Fruit fly (Drosophila melanogaster) whole organism, embryonic: ENCODE measurements around the gene PGRP-LE.

Experiments
- Antp ChIP-seq: fragments of 200-800 bp; sonication (Bioruptor generic); optimal IDR thresholded peaks from 3 replicates; lab custom pipeline; 2016; ENCODE audit warnings: missing biosample characterization, missing genetic modification characterization
- BtbVII ChIP-seq: fragments of 200-800 bp; sonication (Bioruptor generic); optimal IDR thresholded peaks from 3 replicates; lab custom pipeline; 2017; ENCODE audit warnings: missing biosample characterization, mild to moderate bottlenecking, missing genetic modification characterization
- CG10959 ChIP-seq: fragments of 200-800 bp; sonication (Bioruptor generic); IDR thresholded peaks from 2 replicates; pipeline ENCODE4 v1.3.6; 2022; ENCODE audit warnings: missing biosample characterization, missing genetic modification characterization
- CG11093 ChIP-seq: fragments of 200-800 bp; sonication (Bioruptor generic); IDR thresholded peaks from 3 replicates; pipeline ENCODE4 v1.3.6; 2022; ENCODE audit warnings: missing biosample characterization, missing genetic modification characterization
- CG12659 ChIP-seq: fragments of 200-800 bp; sonication (Bioruptor generic); optimal IDR thresholded peaks from 3 replicates; lab custom pipeline; 2017; ENCODE audit warnings: mild to moderate bottlenecking, missing biosample characterization, missing genetic modification reagents, missing genetic modification characterization
- CG13894 ChIP-seq: fragments of 200-800 bp; sonication (Bioruptor generic); optimal IDR thresholded peaks from 3 replicates; lab custom pipeline; 2018; ENCODE audit warnings: missing biosample characterization, mild to moderate bottlenecking, missing genetic modification characterization, moderate library complexity
- CG14014 ChIP-seq: fragments of 200-800 bp; sonication (Bioruptor generic); IDR thresholded peaks from 2 replicates; pipeline ENCODE4 v1.3.6; 2022; ENCODE audit warnings: missing biosample characterization, missing genetic modification characterization
- CG15514 ChIP-seq: fragments of 200-800 bp; sonication (Bioruptor generic); optimal IDR thresholded peaks from 3 replicates; lab custom pipeline; 2017; ENCODE audit warnings: missing biosample characterization, missing genetic modification characterization, mild to moderate bottlenecking, moderate library complexity, missing genetic modification reagents
- CG16863 ChIP-seq: fragments of 200-800 bp; sonication (Bioruptor generic); optimal IDR thresholded peaks from 3 replicates; lab custom pipeline; 2016; ENCODE audit warnings: missing biosample characterization, missing genetic modification characterization
- CG17359 ChIP-seq: fragments of 200-800 bp; sonication (Bioruptor generic); optimal IDR thresholded peaks from 3 replicates; lab custom pipeline; 2018; ENCODE audit warnings: missing biosample characterization, mild to moderate bottlenecking, missing genetic modification characterization, moderate library complexity
- CG18011 ChIP-seq: fragments of 200-800 bp; sonication (Bioruptor generic); optimal IDR thresholded peaks from 2 replicates; lab custom pipeline; 2017; ENCODE audit warnings: missing biosample characterization, missing genetic modification characterization, mild to moderate bottlenecking, moderate library complexity, missing genotype
- CG3065 ChIP-seq: fragments of 200-800 bp; sonication (Bioruptor generic); optimal IDR thresholded peaks from 2 replicates; lab custom pipeline; 2016; ENCODE audit warnings: missing biosample characterization, missing genetic modification characterization
- CG3281 ChIP-seq: fragments of 200-800 bp; sonication (Bioruptor generic); optimal IDR thresholded peaks from 3 replicates; lab custom pipeline; 2017; ENCODE audit warnings: missing biosample characterization, mild to moderate bottlenecking, missing genetic modification characterization
- CG4328 ChIP-seq: fragments of 200-800 bp; sonication (Bioruptor generic); optimal IDR thresholded peaks from 3 replicates; lab custom pipeline; 2017; ENCODE audit warnings: missing biosample characterization, missing genetic modification reagents, missing genetic modification characterization
- CG4424 ChIP-seq: fragments of 200-800 bp; sonication (Bioruptor generic); optimal IDR thresholded peaks from 3 replicates; lab custom pipeline; 2016; ENCODE audit warnings: missing biosample characterization, missing genetic modification characterization
- CG5245 ChIP-seq: fragments of 200-800 bp; sonication (Bioruptor generic); optimal IDR thresholded peaks from 3 replicates; lab custom pipeline; 2016; ENCODE audit warnings: missing biosample characterization, missing genetic modification characterization
- CG6765 ChIP-seq: fragments of 200-800 bp; sonication (Bioruptor generic); optimal IDR thresholded peaks from 3 replicates; lab custom pipeline; 2017; ENCODE audit warnings: missing biosample characterization, mild to moderate bottlenecking, missing genetic modification characterization
- CG7556 ChIP-seq: fragments of 200-800 bp; sonication (Bioruptor generic); optimal IDR thresholded peaks from 2 replicates; lab custom pipeline; 2017; ENCODE audit warnings: missing biosample characterization, mild to moderate bottlenecking, missing genetic modification characterization
- CG8281 ChIP-seq: fragments of 200-800 bp; sonication (Bioruptor generic); optimal IDR thresholded peaks from 2 replicates; lab custom pipeline; 2018; ENCODE audit warnings: missing biosample characterization, mild to moderate bottlenecking, missing genetic modification characterization, moderate library complexity
- CG8359 ChIP-seq: fragments of 200-800 bp; sonication (Bioruptor generic); optimal IDR thresholded peaks from 2 replicates; lab custom pipeline; 2017; ENCODE audit warnings: missing biosample characterization, mild to moderate bottlenecking, missing genetic modification characterization, borderline replicate concordance
- CrebB ChIP-seq: fragments of 200-800 bp; sonication (Bioruptor generic); optimal IDR thresholded peaks from 3 replicates; lab custom pipeline; 2018; ENCODE audit warnings: missing biosample characterization, mild to moderate bottlenecking, missing genetic modification characterization
- Deaf1 ChIP-seq: fragments of 200-800 bp; optimal IDR thresholded peaks from 3 replicates; lab custom pipeline; 2019; ENCODE audit warnings: missing biosample characterization, mild to moderate bottlenecking, missing genetic modification characterization, moderate library complexity
- Dip3 ChIP-seq: fragments of 200-800 bp; sonication (Bioruptor generic); optimal IDR thresholded peaks from 3 replicates; lab custom pipeline; 2016; ENCODE audit warnings: missing biosample characterization, missing genetic modification characterization
- Eip74EF ChIP-seq, 2 experiments: fragments of 200-800 bp in 1 of 2; fragments of >200 bp in 1 of 2; sonication (Bioruptor generic) in 1 of 2; optimal IDR thresholded peaks; 2 replicates each; lab custom pipeline; 2017 to 2019; ENCODE audit warnings: missing biosample characterization in 2 of 2, missing genetic modification characterization in 2 of 2, mild to moderate bottlenecking in 1 of 2, moderate library complexity in 1 of 2
- HLH3B ChIP-seq: fragments of 200-800 bp; sonication (Bioruptor generic); IDR thresholded peaks from 2 replicates; pipeline ENCODE4 v1.3.6; 2022; ENCODE audit warnings: missing biosample characterization, missing genetic modification characterization
- MTF-1 ChIP-seq: fragments of 200-800 bp; sonication (Bioruptor generic); optimal IDR thresholded peaks from 2 replicates; lab custom pipeline; 2018; ENCODE audit warnings: missing biosample characterization, mild to moderate bottlenecking, missing genetic modification characterization, borderline replicate concordance
- Sin3A ChIP-seq: fragments of >200 bp; optimal IDR thresholded peaks from 2 replicates; lab custom pipeline; 2018
- ac ChIP-seq: fragments of 200-800 bp; sonication (Bioruptor generic); optimal IDR thresholded peaks from 3 replicates; lab custom pipeline; 2017; ENCODE audit warnings: missing biosample characterization, mild to moderate bottlenecking, missing genetic modification characterization
- amos ChIP-seq: fragments of 200-800 bp; sonication (Bioruptor generic); IDR thresholded peaks from 2 replicates; pipeline ENCODE4 v1.3.6; 2022; ENCODE audit warnings: missing biosample characterization, missing genetic modification characterization; ENCODE audit not compliant: partially characterized antibody
- bowl ChIP-seq: fragments of 200-800 bp; sonication (Bioruptor generic); IDR thresholded peaks from 2 replicates; pipeline ENCODE4 v1.3.6; 2022; ENCODE audit warnings: missing biosample characterization, missing genetic modification characterization
- chif ChIP-seq, 2 experiments: fragments of 200-800 bp; sonication (Bioruptor generic); optimal IDR thresholded peaks; 3 replicates each; lab custom pipeline; 2016; ENCODE audit warnings: missing biosample characterization in 2 of 2, missing genetic modification characterization in 2 of 2
- croc ChIP-seq: fragments of 200-800 bp; sonication (Bioruptor generic); conservative IDR thresholded peaks from 3 replicates; pipeline ENCODE4 v1.3.6; 2022; ENCODE audit warnings: missing biosample characterization, missing genetic modification characterization
- crp ChIP-seq, 2 experiments: fragments of 200-800 bp; sonication (Bioruptor generic); optimal IDR thresholded peaks; 2 replicates in 1 of 2; 3 replicates in 1 of 2; lab custom pipeline; 2017; ENCODE audit warnings: missing biosample characterization in 2 of 2, missing genetic modification characterization in 2 of 2, mild to moderate bottlenecking in 1 of 2, moderate library complexity in 1 of 2
- dmrt99B ChIP-seq: fragments of 200-800 bp; sonication (Bioruptor generic); optimal IDR thresholded peaks from 2 replicates; lab custom pipeline; 2018; ENCODE audit warnings: missing biosample characterization, mild to moderate bottlenecking, missing genetic modification characterization, moderate library complexity
- dpn ChIP-seq, 2 experiments: fragments of 200-800 bp; sonication (Bioruptor generic); optimal IDR thresholded peaks; 3 replicates each; lab custom pipeline; 2016; ENCODE audit warnings: missing biosample characterization in 2 of 2, missing genetic modification characterization in 2 of 2
- grn ChIP-seq: fragments of 200-800 bp; sonication (Bioruptor generic); optimal IDR thresholded peaks from 3 replicates; lab custom pipeline; 2017; ENCODE audit warnings: missing biosample characterization, missing genetic modification characterization
- ham ChIP-seq: fragments of 200-800 bp; sonication (Bioruptor generic); IDR thresholded peaks from 2 replicates; pipeline ENCODE4 v1.3.6; 2022; ENCODE audit warnings: missing biosample characterization, missing genetic modification characterization
- lbe ChIP-seq: fragments of 200-800 bp; sonication (Bioruptor generic); optimal IDR thresholded peaks from 2 replicates; lab custom pipeline; 2016; ENCODE audit warnings: missing biosample characterization, mild to moderate bottlenecking, missing genetic modification characterization
- lola ChIP-seq, 3 experiments: fragments of >200 bp in 2 of 3; fragments of 200-800 bp in 1 of 3; sonication (Bioruptor generic) in 1 of 3; optimal IDR thresholded peaks; 2 replicates each; lab custom pipeline; 2017 to 2019; ENCODE audit warnings: missing biosample characterization in 3 of 3, missing genetic modification characterization in 3 of 3, mild to moderate bottlenecking in 1 of 3, moderate library complexity in 1 of 3
- onecut ChIP-seq: fragments of 200-800 bp; sonication (Bioruptor generic); IDR thresholded peaks from 2 replicates; pipeline ENCODE4 v1.3.6; 2022; ENCODE audit warnings: missing biosample characterization, missing genetic modification characterization
- pho ChIP-seq: fragments of 200-800 bp; sonication (Bioruptor generic); optimal IDR thresholded peaks from 2 replicates; lab custom pipeline; 2016; ENCODE audit warnings: missing biosample characterization, missing genetic modification characterization
- schlank ChIP-seq: fragments of 200-800 bp; sonication (Bioruptor generic); optimal IDR thresholded peaks from 2 replicates; lab custom pipeline; 2018; ENCODE audit warnings: missing biosample characterization, mild to moderate bottlenecking, missing genetic modification characterization
- shn ChIP-seq: fragments of 200-800 bp; sonication (Bioruptor generic); optimal IDR thresholded peaks from 3 replicates; lab custom pipeline; 2016; ENCODE audit warnings: missing biosample characterization, missing genetic modification characterization
- sisA ChIP-seq: fragments of 200-800 bp; sonication (Bioruptor generic); IDR thresholded peaks from 2 replicates; pipeline ENCODE4 v1.3.6; 2022; ENCODE audit warnings: missing biosample characterization, missing genetic modification characterization
- slou ChIP-seq: fragments of 200-800 bp; sonication (Bioruptor generic); optimal IDR thresholded peaks from 3 replicates; lab custom pipeline; 2016; ENCODE audit warnings: missing biosample characterization, missing genetic modification characterization
- sqz ChIP-seq: fragments of 200-800 bp; sonication (Bioruptor generic); optimal IDR thresholded peaks from 3 replicates; lab custom pipeline; 2018; ENCODE audit warnings: missing biosample characterization, mild to moderate bottlenecking, missing genetic modification characterization
- tll ChIP-seq, 2 experiments: fragments of 200-800 bp in 1 of 2; fragments of >200 bp in 1 of 2; sonication (Bioruptor generic) in 1 of 2; optimal IDR thresholded peaks; 2 replicates each; lab custom pipeline; 2017 to 2019; ENCODE audit warnings: missing biosample characterization in 2 of 2, missing genetic modification characterization in 2 of 2, mild to moderate bottlenecking in 1 of 2, moderate library complexity in 1 of 2
- tna ChIP-seq: fragments of 200-800 bp; sonication (Bioruptor generic); IDR thresholded peaks from 2 replicates; pipeline ENCODE4 v1.3.6; 2022; ENCODE audit warnings: missing biosample characterization, missing genetic modification characterization; ENCODE audit not compliant: partially characterized antibody
- unc-4 ChIP-seq: fragments of 200-800 bp; sonication (Bioruptor generic); IDR thresholded peaks from 2 replicates; pipeline ENCODE4 v1.3.6; 2022; ENCODE audit warnings: missing biosample characterization, missing genetic modification characterization; ENCODE audit not compliant: partially characterized antibody
- zen ChIP-seq: fragments of 200-800 bp; sonication (Bioruptor generic); optimal IDR thresholded peaks from 3 replicates; lab custom pipeline; 2018; ENCODE audit warnings: missing biosample characterization, mild to moderate bottlenecking, missing genetic modification characterization, moderate library complexity

The PGRP-LE gene

dm6 chrX:15841346-15841745 is 37.7 kb upstream of the PGRP-LE start (continued):
- TF ChIP-seq CG11093 (no peak), Antp (GFP tag; lab: Kevin White, UChicago) (no peak), Sin3A (no peak), HLH3B (GFP tag; lab: Robert Waterston, UW) (no peak), lbe (GFP tag; lab: Kevin White, UChicago) (no peak), lola (GFP tag; optimal IDR thresholded peaks at IDR 0.05; lab: Kevin White, UChicago) (no peak), schlank (no peak), sisA (no peak), ham (no peak), CG3281 (GFP tag; lab: Kevin White, UChicago) (no peak), CG8281 (tag; lab: Kevin White, UChicago) (no peak), Eip74EF (GFP tag; optimal IDR thresholded peaks at IDR 0.05; lab: Kevin White, UChicago) (no peak), unc-4 (GFP tag; lab: Robert Waterston, UW) (peak; percentile 47), pho (GFP tag; lab: Kevin White, UChicago) (no peak), zen (tag; lab: Kevin White, UChicago) (no peak), CG3065 (GFP tag; lab: Kevin White, UChicago) (no peak), ac (no peak), CG6765 (GFP tag; lab: Kevin White, UChicago) (no peak), dpn (GFP tag; optimal IDR thresholded peaks at IDR 0.05; lab: Kevin White, UChicago) (no peak), CG4424 (GFP tag; lab: Kevin White, UChicago) (no peak), CG14014 (GFP tag; lab: Robert Waterston, UW) (no peak), bowl (GFP tag; lab: Robert Waterston, UW) (no peak), CG10959 (no peak), CG8359 (no peak), Dip3 (GFP tag; lab: Kevin White, UChicago) (no peak), dmrt99B (tag; lab: Kevin White, UChicago) (no peak), CG12659 (no peak), BtbVII (GFP tag; lab: Kevin White, UChicago) (no peak), CG13894 (no peak), CrebB (tag; lab: Kevin White, UChicago) (no peak), CG4328 (GFP tag; lab: Kevin White, UChicago) (no peak), Deaf1 (tag; lab: Kevin White, UChicago) (no peak), CG17359 (tag; lab: Kevin White, UChicago) (no peak), chif (GFP tag; optimal IDR thresholded peaks at IDR 0.05; lab: Kevin White, UChicago) (no peak), croc (no peak), slou (no peak), CG7556 (no peak), CG15514 (no peak), grn (GFP tag; lab: Kevin White, UChicago) (no peak), tna (peak; percentile 98), CG16863 (GFP tag; lab: Kevin White, UChicago) (no peak), shn (GFP tag; lab: Kevin White, UChicago) (no peak), crp (GFP tag; optimal IDR thresholded peaks at IDR 0.05; lab: Kevin White, UChicago) (no peak), amos (GFP tag; lab: Robert Waterston, UW) (peak; percentile 70), tll (GFP tag; optimal IDR thresholded peaks at IDR 0.05; lab: Kevin White, UChicago) (no peak), sqz (GFP tag; lab: Kevin White, UChicago) (no peak), CG5245 (GFP tag; lab: Kevin White, UChicago) (no peak), CG18011 (GFP tag; lab: Kevin White, UChicago) (no peak), MTF-1 (GFP tag; lab: Kevin White, UChicago) (no peak), onecut (GFP tag; lab: Robert Waterston, UW) (no peak)
